Worm (Caenorhabditis elegans) whole organism, midembryonic: ENCODE data around the gene cnnm-1.
"Not testable (repeated sequence)": the region's sequence is repeated elsewhere in the genome, so short reads cannot be mapped to it uniquely, and the experiment has no call there.

Experiments used
- klf-2 ChIP-seq: fragments of 200-800 bp; sonication (Bioruptor generic); conservative IDR thresholded peaks from 2 replicates; pipeline ENCODE4 v1.3.6; 2022; ENCODE audit warnings: missing genetic modification reagents, missing genetic modification characterization, missing compliant biosample characterization
- ref-1 ChIP-seq: fragments of 200-800 bp; sonication (Bioruptor generic); conservative IDR thresholded peaks from 2 replicates; pipeline ENCODE4 v1.3.6; 2022; ENCODE audit warnings: missing genetic modification reagents, missing genetic modification characterization, missing compliant biosample characterization
- tab-1 ChIP-seq: fragments of 200-800 bp; sonication (Bioruptor generic); IDR thresholded peaks from 2 replicates; pipeline ENCODE4 v1.3.6; 2022; ENCODE audit warnings: missing genetic modification characterization, missing compliant biosample characterization

DNA sequence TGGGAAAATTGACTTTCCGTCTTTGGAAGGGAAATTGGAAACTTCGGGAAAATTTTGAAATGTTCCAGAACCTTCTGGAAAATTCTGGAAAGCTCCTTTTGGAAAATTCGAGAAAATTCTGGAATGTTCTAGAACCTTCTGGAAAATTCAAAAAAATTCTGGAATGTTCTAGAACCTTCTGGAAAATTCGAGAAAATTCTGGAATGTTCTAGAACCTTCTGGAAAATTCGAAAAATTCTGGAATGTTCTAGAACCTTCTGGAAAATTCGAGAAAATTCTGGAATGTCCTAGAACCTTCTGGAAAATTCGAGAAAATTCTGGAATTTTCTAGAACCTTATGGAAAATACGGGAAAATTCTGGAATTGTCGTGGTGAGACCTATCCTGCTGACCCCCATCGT lies 51.0 kb downstream of the cnnm-1 start:
- not testable (repeated sequence) for TF ChIP-seq tab-1 (GFP tag; lab: Robert Waterston, UW); ref-1; klf-2
